Fruit fly (Drosophila melanogaster): ENCODE measurements around the gene abo.

Gene abo

DNA sequence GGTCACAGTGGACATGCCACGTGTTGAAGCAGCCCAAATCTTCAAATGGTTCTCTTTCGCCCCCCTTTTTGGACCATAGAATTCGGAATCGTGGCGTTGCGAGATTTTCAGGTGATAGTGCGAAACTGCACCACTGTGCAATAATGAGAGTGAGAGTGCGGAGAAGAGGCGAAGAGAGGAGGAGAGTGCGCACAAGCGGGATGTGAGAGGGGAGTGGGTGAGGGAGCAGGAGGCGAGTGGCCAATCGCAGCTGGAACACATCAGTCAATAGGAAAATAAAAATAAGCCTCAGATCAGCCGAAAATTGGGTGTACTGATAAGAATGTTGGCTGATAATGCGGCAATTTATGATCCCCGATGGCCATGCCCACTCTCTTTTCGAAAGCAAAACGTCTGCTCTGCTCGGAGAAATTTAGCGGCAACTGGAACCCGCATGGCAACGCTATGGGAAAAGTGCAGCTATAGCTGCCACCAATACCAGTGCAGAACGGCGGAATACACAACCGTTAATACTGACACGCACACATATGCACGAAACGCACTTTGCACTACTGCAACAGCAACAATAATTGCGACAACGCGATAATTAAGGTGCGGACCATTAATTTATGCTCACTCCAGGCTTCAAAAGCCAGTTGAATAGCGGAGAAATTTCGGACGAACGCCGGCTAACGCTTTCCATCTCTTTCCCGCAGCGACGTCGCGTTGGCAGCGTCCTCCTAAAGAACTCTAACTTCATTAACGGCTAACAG is 7.7 kb downstream of the abo start:
- TF ChIP-seq Dll (optimal IDR thresholded peaks at IDR 0.05) (no peak), usp (GFP tag; optimal IDR thresholded peaks at IDR 0.05) (no peak), EcR (GFP tag; optimal IDR thresholded peaks at IDR 0.05) (no peak)

DNA sequence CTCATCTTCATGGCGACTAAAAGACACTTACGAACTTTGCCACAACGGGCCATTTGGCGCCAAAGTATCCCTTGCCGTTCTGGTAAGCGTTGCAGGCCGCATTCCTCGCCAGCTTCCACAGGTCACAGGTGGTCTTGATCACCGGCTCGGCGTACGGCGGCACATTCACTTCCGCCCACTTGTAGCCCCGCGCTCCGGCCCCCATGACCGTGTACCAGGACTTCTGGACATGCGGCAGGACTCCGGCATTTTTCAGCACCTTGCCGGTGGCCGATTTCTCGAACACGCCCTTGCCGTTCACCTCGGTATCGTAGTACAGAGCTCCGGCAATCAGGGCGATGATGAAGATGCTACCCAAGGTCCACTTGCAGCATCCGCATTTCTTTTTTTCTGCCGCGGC is 9.1 kb downstream of the abo start:
- TF ChIP-seq pan (optimal IDR thresholded peaks at IDR 0.05) (no peak), psq (optimal IDR thresholded peaks at IDR 0.05) (no peak), Dll (optimal IDR thresholded peaks at IDR 0.05) (no peak)

DNA sequence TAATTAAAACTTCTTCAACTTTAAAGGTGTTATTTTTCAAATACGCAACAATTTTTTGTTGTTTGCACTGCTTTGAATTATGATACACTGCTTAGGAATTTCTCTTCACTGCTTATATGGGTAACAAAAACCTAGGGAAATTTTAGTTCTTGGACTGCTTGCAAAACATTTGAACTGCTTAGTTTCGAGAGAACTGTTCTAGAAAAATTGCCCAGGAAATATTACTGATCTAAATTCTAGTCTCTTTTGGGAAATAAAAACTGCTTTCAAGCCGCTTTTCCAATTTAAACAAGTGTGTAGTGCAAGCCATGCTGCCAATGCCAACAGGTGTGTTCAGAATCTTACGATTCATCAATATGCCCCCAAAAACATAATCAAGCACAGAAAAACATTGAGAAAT is 10.6 kb downstream of the abo start:
- TF ChIP-seq EcR (GFP tag; optimal IDR thresholded peaks at IDR 0.05) (no peak), psq (optimal IDR thresholded peaks at IDR 0.05) (no peak), CG8478 (optimal IDR thresholded peaks at IDR 0.05) (no peak), Dll (optimal IDR thresholded peaks at IDR 0.05) (no peak), pan (optimal IDR thresholded peaks at IDR 0.05) (no peak), usp (GFP tag; optimal IDR thresholded peaks at IDR 0.05) (no peak)

DNA sequence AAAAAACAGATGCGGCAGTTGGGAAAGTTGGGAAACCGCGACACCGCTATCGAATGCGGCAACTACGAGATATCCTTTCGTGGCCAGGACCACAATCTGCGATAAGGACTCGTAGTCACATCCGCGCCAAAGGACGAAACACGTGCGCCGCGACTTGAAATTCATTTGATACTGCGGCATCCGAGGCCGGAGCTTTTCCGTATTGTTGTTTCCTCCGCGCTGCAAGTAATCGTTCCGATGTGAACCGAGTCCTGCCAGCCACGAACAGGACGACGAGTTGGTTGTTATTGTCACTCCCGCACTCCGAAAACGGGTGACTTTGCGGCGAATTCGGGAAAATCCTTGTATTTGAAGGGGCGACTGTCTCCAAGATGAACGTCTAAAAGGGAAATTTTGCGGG is 11.1 kb downstream of the abo start, which contains the start of gene dpr2:
dpr2 (minus strand) TSS at position 175 of the 400 bp plus-strand sequence.
- no peak for TF ChIP-seq pan (optimal IDR thresholded peaks at IDR 0.05)
- no peak for TF ChIP-seq EcR (GFP tag; optimal IDR thresholded peaks at IDR 0.05)

DNA sequence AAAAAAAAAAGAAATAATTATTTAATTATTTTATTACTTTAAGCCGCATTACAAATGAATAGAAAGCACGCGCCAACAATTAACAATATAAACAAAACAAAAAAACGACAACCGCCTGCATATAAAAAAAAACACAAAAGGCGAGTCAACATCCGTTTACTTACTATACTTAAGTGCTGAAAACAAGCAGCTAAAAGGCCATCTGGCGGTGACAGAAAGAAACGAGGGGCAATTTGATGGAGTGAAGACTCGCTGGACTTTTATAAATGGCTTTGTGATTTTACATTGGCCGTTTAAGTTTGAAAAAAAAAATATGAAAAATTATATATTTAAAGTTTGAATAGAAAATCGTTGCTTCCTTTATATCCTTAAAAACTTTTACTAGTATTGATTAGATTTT is 34.9 kb downstream of the abo start:
- TF ChIP-seq Dll (optimal IDR thresholded peaks at IDR 0.05) (no peak), EcR (GFP tag; optimal IDR thresholded peaks at IDR 0.05) (no peak), psq (optimal IDR thresholded peaks at IDR 0.05) (no peak), CG8478 (optimal IDR thresholded peaks at IDR 0.05) (no peak), pan (optimal IDR thresholded peaks at IDR 0.05) (no peak), usp (GFP tag; optimal IDR thresholded peaks at IDR 0.05) (no peak)

DNA sequence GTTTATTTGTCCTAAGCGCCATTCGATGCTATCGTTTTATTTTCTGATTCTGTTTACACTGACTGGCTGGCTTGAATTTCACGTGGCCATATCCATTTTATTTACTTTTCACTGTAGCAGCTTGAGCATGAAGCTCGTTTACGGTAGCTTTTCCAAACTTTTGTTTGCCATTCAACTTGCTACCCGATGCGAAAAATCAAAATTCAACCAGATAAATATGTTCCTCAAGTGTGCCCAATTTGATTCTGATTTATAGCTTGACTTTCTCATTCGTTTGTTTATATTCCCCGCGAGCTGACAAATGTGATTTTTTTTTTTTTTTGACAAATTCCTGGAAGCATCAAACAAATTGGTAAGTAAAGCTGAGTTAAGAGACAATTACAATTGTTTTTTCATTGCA is 38.7 kb downstream of the abo start, which contains the start of gene CG14072:
CG14072 (plus strand) TSS at position 301 of the 400 bp plus-strand sequence.
- TF ChIP-seq pan (optimal IDR thresholded peaks at IDR 0.05) = no peak
- TF ChIP-seq EcR (GFP tag; optimal IDR thresholded peaks at IDR 0.05) = no peak
- TF ChIP-seq CG8478 (optimal IDR thresholded peaks at IDR 0.05) = no peak
- no peak for TF ChIP-seq usp (GFP tag; optimal IDR thresholded peaks at IDR 0.05)
- TF ChIP-seq psq (optimal IDR thresholded peaks at IDR 0.05) = no peak
- no peak for TF ChIP-seq Dll (optimal IDR thresholded peaks at IDR 0.05)

Data from whole organism.